Worm (Caenorhabditis elegans): ENCODE measurements around the gene clec-144.

Gene clec-144

DNA sequence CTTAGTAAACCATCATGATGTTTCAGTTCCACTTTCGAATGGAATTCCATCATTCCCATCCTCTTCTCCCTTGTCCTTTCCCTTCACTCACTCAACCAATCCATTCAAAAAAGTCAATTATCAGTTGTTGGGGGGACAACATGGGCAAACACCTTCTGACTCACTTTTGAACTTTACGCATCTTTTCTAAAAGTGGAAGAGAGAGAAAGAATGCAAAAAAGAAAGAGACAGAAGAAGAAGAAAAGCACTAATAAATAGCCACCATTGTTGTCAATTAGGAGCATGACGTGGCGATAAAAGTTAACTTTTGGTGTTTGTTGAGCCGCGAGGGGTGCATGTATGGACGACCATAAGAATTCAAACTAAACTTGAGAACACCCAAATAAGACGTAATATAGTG lies 44.4 kb downstream of the clec-144 start:
- TF ChIP-seq dao-5 (tag; optimal IDR thresholded peaks at IDR 0.05) (no peak), W03F9.2 (tag; optimal IDR thresholded peaks at IDR 0.05) (no peak), him-1 (tag; optimal IDR thresholded peaks at IDR 0.05) (no peak)

DNA sequence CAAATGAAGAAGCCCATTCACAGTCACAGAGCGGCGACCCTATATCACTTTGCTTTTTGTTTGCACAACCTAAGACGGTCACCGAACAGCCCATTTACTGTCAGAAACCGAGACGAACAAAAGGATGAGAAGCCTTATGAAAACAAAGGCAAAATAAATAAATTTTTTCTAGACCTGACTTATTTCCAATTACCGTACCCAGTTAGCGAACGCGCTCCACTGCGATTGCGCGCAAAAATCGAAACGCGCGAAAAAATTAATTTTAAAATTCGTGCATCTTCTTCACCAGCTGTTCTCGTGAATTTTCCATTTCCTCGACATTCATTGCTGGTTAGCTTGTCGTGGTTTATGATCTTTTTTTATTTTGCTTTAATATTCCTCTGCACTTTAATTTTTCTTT lies 49.9 kb downstream of the clec-144 start, which contains the start of gene F43G6.16:
Gene F43G6.16 (minus strand): TSS at position 141 of the 400 bp plus-strand sequence.
- TF ChIP-seq him-1 (tag; optimal IDR thresholded peaks at IDR 0.05) (no peak), W03F9.2 (tag; optimal IDR thresholded peaks at IDR 0.05) (no peak), dao-5 (tag; optimal IDR thresholded peaks at IDR 0.05) (no peak)
